Worm (Caenorhabditis elegans) whole organism, L3 larva: ENCODE results near the gene hal-2.
A peak's percentile ranks its signal among the peaks of the same experiment; 100 is the strongest.

ENCODE experiments used
- R02D3.7 ChIP-seq: fragments of 150-350 bp; optimal IDR thresholded peaks from 2 replicates; lab custom pipeline; 2014; ENCODE audit warnings: missing biosample characterization, missing genetic modification characterization
- ZK546.5 ChIP-seq: sonication (generic microtip); optimal IDR thresholded peaks from 2 replicates; lab custom pipeline; 2017; ENCODE audit warnings: missing biosample characterization, missing genetic modification characterization
- aly-2 ChIP-seq: fragments of 150-350 bp; optimal IDR thresholded peaks from 2 replicates; lab custom pipeline; 2014; ENCODE audit warnings: missing biosample characterization, missing genetic modification characterization
- ceh-16 ChIP-seq: sonication (generic microtip); optimal IDR thresholded peaks from 2 replicates; lab custom pipeline; 2017; ENCODE audit warnings: missing biosample characterization, missing genetic modification characterization
- ceh-28 ChIP-seq: fragments of 150-350 bp; optimal IDR thresholded peaks from 2 replicates; lab custom pipeline; 2014; ENCODE audit warnings: missing biosample characterization, missing genetic modification reagents, missing genetic modification characterization
- ceh-82 ChIP-seq: fragments of 150-350 bp; optimal IDR thresholded peaks from 2 replicates; lab custom pipeline; 2014; ENCODE audit warnings: missing biosample characterization, missing genetic modification characterization
- ceh-9 ChIP-seq: sonication (generic microtip); optimal IDR thresholded peaks from 2 replicates; lab custom pipeline; 2018; ENCODE audit warnings: missing biosample characterization, missing genetic modification characterization
- daf-12 ChIP-seq: fragments of 150-350 bp; optimal IDR thresholded peaks from 2 replicates; lab custom pipeline; 2014; ENCODE audit warnings: missing biosample characterization, missing genetic modification reagents, missing genetic modification characterization
- egl-27 ChIP-seq: sonication (generic microtip); optimal IDR thresholded peaks from 4 replicates; lab custom pipeline; 2017; ENCODE audit warnings: missing biosample characterization, missing genetic modification reagents, missing genetic modification characterization
- egl-5 ChIP-seq: fragments of 150-350 bp; optimal IDR thresholded peaks from 2 replicates; lab custom pipeline; 2017; ENCODE audit warnings: missing biosample characterization, missing genetic modification reagents, missing genetic modification characterization, inconsistent platforms
- elt-1 ChIP-seq: fragments of 150-350 bp; optimal IDR thresholded peaks from 2 replicates; lab custom pipeline; 2014; ENCODE audit warnings: missing biosample characterization, missing genetic modification characterization
- fkh-10 ChIP-seq: sonication (generic microtip); optimal IDR thresholded peaks from 2 replicates; lab custom pipeline; 2017; ENCODE audit warnings: missing biosample characterization, missing genetic modification reagents, missing genetic modification characterization
- fkh-2 ChIP-seq: fragments of 150-350 bp; optimal IDR thresholded peaks from 2 replicates; lab custom pipeline; 2014; ENCODE audit warnings: missing biosample characterization, missing genetic modification reagents, missing genetic modification characterization
- fos-1 ChIP-seq: fragments of 150-350 bp; optimal IDR thresholded peaks from 2 replicates; lab custom pipeline; 2014; ENCODE audit warnings: missing biosample characterization, missing genetic modification characterization
- hmg-11 ChIP-seq: sonication (generic microtip); optimal IDR thresholded peaks from 2 replicates; lab custom pipeline; 2016; ENCODE audit warnings: missing genetic modification characterization, missing compliant biosample characterization
- lin-15B ChIP-seq: fragments of 150-350 bp; optimal IDR thresholded peaks from 2 replicates; lab custom pipeline; 2014; ENCODE audit warnings: missing biosample characterization, missing genetic modification characterization
- lsy-12 ChIP-seq: sonication (generic microtip); optimal IDR thresholded peaks from 2 replicates; lab custom pipeline; 2016; ENCODE audit warnings: mild to moderate bottlenecking, missing genetic modification characterization, missing compliant biosample characterization
- mml-1 ChIP-seq: fragments of 150-350 bp; sonication (generic microtip); optimal IDR thresholded peaks from 3 replicates; lab custom pipeline; 2014; ENCODE audit warnings: missing biosample characterization, missing genetic modification characterization
- nfya-1 ChIP-seq: sonication (generic microtip); optimal IDR thresholded peaks from 2 replicates; lab custom pipeline; 2017; ENCODE audit warnings: missing genetic modification characterization, mild to moderate bottlenecking, missing compliant biosample characterization, antibody characterized with exemption, moderate library complexity; ENCODE audit not compliant: insufficient read depth
- nhr-11 ChIP-seq: fragments of 150-350 bp; optimal IDR thresholded peaks from 2 replicates; lab custom pipeline; 2014; ENCODE audit warnings: missing biosample characterization, missing genetic modification characterization
- nhr-12 ChIP-seq: fragments of 150-350 bp; optimal IDR thresholded peaks from 2 replicates; lab custom pipeline; 2014; ENCODE audit warnings: missing biosample characterization, missing genetic modification characterization
- nhr-25 ChIP-seq: sonication (generic microtip); optimal IDR thresholded peaks from 2 replicates; lab custom pipeline; 2017; ENCODE audit warnings: missing biosample characterization, missing genetic modification characterization
- nhr-28 ChIP-seq: fragments of 150-350 bp; optimal IDR thresholded peaks from 2 replicates; lab custom pipeline; 2014; ENCODE audit warnings: missing biosample characterization, missing genetic modification characterization
- nhr-43 ChIP-seq: sonication (generic microtip); optimal IDR thresholded peaks from 2 replicates; lab custom pipeline; 2016; ENCODE audit warnings: mild to moderate bottlenecking, missing genetic modification characterization, missing compliant biosample characterization; ENCODE audit not compliant: poor library complexity, severe bottlenecking
- nhr-67 ChIP-seq: fragments of 150-350 bp; optimal IDR thresholded peaks from 2 replicates; lab custom pipeline; 2014; ENCODE audit warnings: missing biosample characterization, missing genetic modification characterization
- pha-4 ChIP-seq: fragments of 150-350 bp; optimal IDR thresholded peaks from 2 replicates; lab custom pipeline; 2014; ENCODE audit warnings: missing biosample characterization, missing genetic modification reagents, missing genetic modification characterization
- pqm-1 ChIP-seq: fragments of 150-350 bp; optimal IDR thresholded peaks from 2 replicates; lab custom pipeline; 2017; ENCODE audit warnings: missing biosample characterization, missing genetic modification characterization, inconsistent platforms
- skn-1 ChIP-seq: fragments of 150-350 bp; optimal IDR thresholded peaks from 2 replicates; lab custom pipeline; 2014; ENCODE audit warnings: missing biosample characterization, missing genetic modification characterization
- snpc-4 ChIP-seq: fragments of 150-350 bp; optimal IDR thresholded peaks from 2 replicates; lab custom pipeline; 2014; ENCODE audit warnings: missing biosample characterization, missing genetic modification characterization
- unc-39 ChIP-seq: sonication (generic microtip); optimal IDR thresholded peaks from 4 replicates; lab custom pipeline; 2017; ENCODE audit warnings: missing biosample characterization, missing genetic modification characterization
- zag-1 ChIP-seq: fragments of 150-350 bp; optimal IDR thresholded peaks from 2 replicates; lab custom pipeline; 2014; ENCODE audit warnings: missing biosample characterization, missing genetic modification characterization
- ztf-11 ChIP-seq: fragments of 150-350 bp; optimal IDR thresholded peaks from 2 replicates; lab custom pipeline; 2014; ENCODE audit warnings: missing biosample characterization, missing genetic modification characterization

The hal-2 gene

ce11 chrIII:10078151-10078550, 10.6 kb downstream of the hal-2 start, which contains the start of gene T16G12.9:
Gene T16G12.9 (minus strand): TSS chrIII:10078251.
- TF ChIP-seq unc-39 (tag; lab: Kevin White, UChicago), result no peak
- no peak for TF ChIP-seq pqm-1
- TF ChIP-seq elt-1, result no peak
- no peak for TF ChIP-seq ztf-11 (tag; lab: Kevin White, UChicago)
- no peak for TF ChIP-seq aly-2 (tag; lab: Kevin White, UChicago)
- no peak for TF ChIP-seq ceh-82 (tag; lab: Kevin White, UChicago)
- no peak for TF ChIP-seq nhr-28 (tag; lab: Kevin White, UChicago)
- TF ChIP-seq lsy-12 (tag; lab: Kevin White, UChicago), result no peak
- TF ChIP-seq fkh-2, result no peak
- TF ChIP-seq nfya-1 (tag; lab: Kevin White, UChicago), result no peak
- TF ChIP-seq ceh-9, result no peak
- no peak for TF ChIP-seq R02D3.7 (tag; lab: Kevin White, UChicago)
- TF ChIP-seq, all 47 proteins: peak for 0

ce11 chrIII:10076042-10076441, 12.7 kb downstream of the hal-2 start:
- peak; percentile 92 for TF ChIP-seq nfya-1 (tag; lab: Kevin White, UChicago)
- no peak for TF ChIP-seq egl-5
- TF ChIP-seq, all 47 proteins: peak for 1

- TF ChIP-seq ceh-28 (tag; lab: Kevin White, UChicago) (no peak), nhr-67 (no peak), zag-1 (tag; lab: Kevin White, UChicago) (no peak), pqm-1 (no peak)
Measured at ce11 chrIII:10069278-10069677, 19.5 kb downstream of the hal-2 start, which contains the start of gene T16G12.6. Gene T16G12.6 (plus strand): TSS chrIII:10069578.

ce11 chrIII:10064140-10064539, 24.6 kb downstream of the hal-2 start, which contains the start of gene ekl-6:
Gene ekl-6 (plus strand): TSS chrIII:10064404.
- TF ChIP-seq fkh-10 (no peak), R02D3.7 (tag; lab: Kevin White, UChicago) (no peak), hmg-11 (peak; percentile 65), nhr-43 (tag; lab: Kevin White, UChicago) (peak; percentile 79), lin-15B (tag; lab: Kevin White, UChicago) (peak; percentile 48), egl-27 (tag; lab: Kevin White, UChicago) (no peak), nfya-1 (tag; lab: Kevin White, UChicago) (no peak), lsy-12 (tag; lab: Kevin White, UChicago) (peak; percentile 22), snpc-4 (peak; percentile 12)

- TF ChIP-seq nhr-11 (tag; lab: Kevin White, UChicago) (no peak), nhr-28 (tag; lab: Kevin White, UChicago) (no peak), unc-39 (tag; lab: Kevin White, UChicago) (no peak), snpc-4 (no peak), ceh-16 (tag; lab: Kevin White, UChicago) (no peak), ZK546.5 (tag; lab: Kevin White, UChicago) (no peak)
- TF ChIP-seq, all 47 proteins: peak for 0
Measured at ce11 chrIII:10060573-10060972, 28.2 kb downstream of the hal-2 start, which contains the start of gene T16G12.13. Gene T16G12.13 (plus strand): TSS chrIII:10060865.

- TF ChIP-seq nhr-43 (tag; lab: Kevin White, UChicago) (no peak), nhr-25 (no peak), skn-1 (tag; lab: Kevin White, UChicago) (no peak), daf-12 (no peak), egl-27 (tag; lab: Kevin White, UChicago) (no peak), pha-4 (tag; lab: Kevin White, UChicago) (no peak)
Measured at ce11 chrIII:10059002-10059401, 29.7 kb downstream of the hal-2 start, which contains the start of gene T16G12.8. Gene T16G12.8 (plus strand): TSS chrIII:10059302.

- TF ChIP-seq fos-1 (tag; lab: Kevin White, UChicago) (no peak), nhr-11 (tag; lab: Kevin White, UChicago) (no peak), nhr-12 (no peak), fkh-10 (no peak), zag-1 (tag; lab: Kevin White, UChicago) (no peak), nhr-25 (no peak), mml-1 (tag; lab: Kevin White, UChicago) (no peak)
Measured at ce11 chrIII:10057518-10057917, 31.2 kb downstream of the hal-2 start, which contains the start of gene T16G12.4. Gene T16G12.4 (plus strand): TSS chrIII:10057818.
